Worm (Caenorhabditis elegans) whole organism, L3 larva: ENCODE measurements around the gene F34H10.3.

Experiments
- R02D3.7 ChIP-seq: fragments of 150-350 bp; optimal IDR thresholded peaks from 2 replicates; lab custom pipeline; 2014; ENCODE audit warnings: missing biosample characterization, missing genetic modification characterization
- aly-2 ChIP-seq: fragments of 150-350 bp; optimal IDR thresholded peaks from 2 replicates; lab custom pipeline; 2014; ENCODE audit warnings: missing biosample characterization, missing genetic modification characterization
- ama-1 ChIP-seq: fragments of 150-350 bp; optimal IDR thresholded peaks from 2 replicates; lab custom pipeline; 2018
- ceh-16 ChIP-seq: sonication (generic microtip); optimal IDR thresholded peaks from 2 replicates; lab custom pipeline; 2017; ENCODE audit warnings: missing biosample characterization, missing genetic modification characterization
- ceh-28 ChIP-seq: fragments of 150-350 bp; optimal IDR thresholded peaks from 2 replicates; lab custom pipeline; 2014; ENCODE audit warnings: missing biosample characterization, missing genetic modification reagents, missing genetic modification characterization
- ceh-82 ChIP-seq: fragments of 150-350 bp; optimal IDR thresholded peaks from 2 replicates; lab custom pipeline; 2014; ENCODE audit warnings: missing biosample characterization, missing genetic modification characterization
- ceh-9 ChIP-seq: sonication (generic microtip); optimal IDR thresholded peaks from 2 replicates; lab custom pipeline; 2018; ENCODE audit warnings: missing biosample characterization, missing genetic modification characterization
- egl-27 ChIP-seq: sonication (generic microtip); optimal IDR thresholded peaks from 4 replicates; lab custom pipeline; 2017; ENCODE audit warnings: missing biosample characterization, missing genetic modification reagents, missing genetic modification characterization
- elt-1 ChIP-seq: fragments of 150-350 bp; optimal IDR thresholded peaks from 2 replicates; lab custom pipeline; 2014; ENCODE audit warnings: missing biosample characterization, missing genetic modification characterization
- elt-3 ChIP-seq, 3 experiments: fragments of 150-350 bp in 1 of 3; sonication (generic microtip) in 2 of 3; optimal IDR thresholded peaks; 2 replicates in 2 of 3; 4 replicates in 1 of 3; lab custom pipeline; 2014 to 2017; ENCODE audit warnings: missing biosample characterization in 3 of 3, missing genetic modification characterization in 3 of 3
- eor-1 ChIP-seq, 2 experiments: fragments of 150-350 bp; optimal IDR thresholded peaks; 2 replicates each; lab custom pipeline; 2014 to 2018; ENCODE audit warnings: missing biosample characterization in 2 of 2, missing genetic modification characterization in 2 of 2
- fkh-10 ChIP-seq: sonication (generic microtip); optimal IDR thresholded peaks from 2 replicates; lab custom pipeline; 2017; ENCODE audit warnings: missing biosample characterization, missing genetic modification reagents, missing genetic modification characterization
- fos-1 ChIP-seq: fragments of 150-350 bp; optimal IDR thresholded peaks from 2 replicates; lab custom pipeline; 2014; ENCODE audit warnings: missing biosample characterization, missing genetic modification characterization
- hmg-11 ChIP-seq: sonication (generic microtip); optimal IDR thresholded peaks from 2 replicates; lab custom pipeline; 2016; ENCODE audit warnings: missing genetic modification characterization, missing compliant biosample characterization
- lin-15B ChIP-seq: fragments of 150-350 bp; optimal IDR thresholded peaks from 2 replicates; lab custom pipeline; 2014; ENCODE audit warnings: missing biosample characterization, missing genetic modification characterization
- lin-39 ChIP-seq: fragments of 150-350 bp; optimal IDR thresholded peaks from 2 replicates; lab custom pipeline; 2018; ENCODE audit warnings: missing biosample characterization, missing genetic modification reagents, missing genetic modification characterization
- mdl-1 ChIP-seq: fragments of 150-350 bp; optimal IDR thresholded peaks from 2 replicates; lab custom pipeline; 2014; ENCODE audit warnings: missing biosample characterization, missing genetic modification characterization
- mml-1 ChIP-seq: fragments of 150-350 bp; sonication (generic microtip); optimal IDR thresholded peaks from 3 replicates; lab custom pipeline; 2014; ENCODE audit warnings: missing biosample characterization, missing genetic modification characterization
- nfya-1 ChIP-seq: sonication (generic microtip); optimal IDR thresholded peaks from 2 replicates; lab custom pipeline; 2017; ENCODE audit warnings: missing genetic modification characterization, mild to moderate bottlenecking, missing compliant biosample characterization, antibody characterized with exemption, moderate library complexity; ENCODE audit not compliant: insufficient read depth
- nhr-12 ChIP-seq: fragments of 150-350 bp; optimal IDR thresholded peaks from 2 replicates; lab custom pipeline; 2014; ENCODE audit warnings: missing biosample characterization, missing genetic modification characterization
- nhr-23 ChIP-seq: fragments of 150-350 bp; optimal IDR thresholded peaks from 2 replicates; lab custom pipeline; 2014; ENCODE audit warnings: missing biosample characterization, missing genetic modification reagents, missing genetic modification characterization
- nhr-25 ChIP-seq: sonication (generic microtip); optimal IDR thresholded peaks from 2 replicates; lab custom pipeline; 2017; ENCODE audit warnings: missing biosample characterization, missing genetic modification characterization
- nhr-28 ChIP-seq: fragments of 150-350 bp; optimal IDR thresholded peaks from 2 replicates; lab custom pipeline; 2014; ENCODE audit warnings: missing biosample characterization, missing genetic modification characterization
- nhr-43 ChIP-seq: sonication (generic microtip); optimal IDR thresholded peaks from 2 replicates; lab custom pipeline; 2016; ENCODE audit warnings: mild to moderate bottlenecking, missing genetic modification characterization, missing compliant biosample characterization; ENCODE audit not compliant: poor library complexity, severe bottlenecking
- nhr-77 ChIP-seq: fragments of 150-350 bp; optimal IDR thresholded peaks from 2 replicates; lab custom pipeline; 2014; ENCODE audit warnings: missing biosample characterization, missing genetic modification characterization
- pha-4 ChIP-seq: fragments of 150-350 bp; optimal IDR thresholded peaks from 2 replicates; lab custom pipeline; 2014; ENCODE audit warnings: missing biosample characterization, missing genetic modification reagents, missing genetic modification characterization
- sea-2 ChIP-seq: fragments of 150-350 bp; sonication (generic microtip); optimal IDR thresholded peaks from 4 replicates; lab custom pipeline; 2014; ENCODE audit warnings: missing biosample characterization, missing genetic modification reagents, missing genetic modification characterization
- skn-1 ChIP-seq: fragments of 150-350 bp; optimal IDR thresholded peaks from 2 replicates; lab custom pipeline; 2014; ENCODE audit warnings: missing biosample characterization, missing genetic modification characterization
- tbx-2 ChIP-seq: sonication (generic microtip); optimal IDR thresholded peaks from 2 replicates; lab custom pipeline; 2016; ENCODE audit warnings: mild to moderate bottlenecking, missing genetic modification characterization, missing compliant biosample characterization
- unc-39 ChIP-seq: sonication (generic microtip); optimal IDR thresholded peaks from 4 replicates; lab custom pipeline; 2017; ENCODE audit warnings: missing biosample characterization, missing genetic modification characterization
- unc-62 ChIP-seq: fragments of 150-350 bp; sonication (generic microtip); optimal IDR thresholded peaks from 4 replicates; lab custom pipeline; 2014; ENCODE audit warnings: missing biosample characterization, missing genetic modification reagents, missing genetic modification characterization
- zag-1 ChIP-seq: fragments of 150-350 bp; optimal IDR thresholded peaks from 2 replicates; lab custom pipeline; 2014; ENCODE audit warnings: missing biosample characterization, missing genetic modification characterization
- ztf-11 ChIP-seq: fragments of 150-350 bp; optimal IDR thresholded peaks from 2 replicates; lab custom pipeline; 2014; ENCODE audit warnings: missing biosample characterization, missing genetic modification characterization
- ztf-4 ChIP-seq: fragments of 150-350 bp; optimal IDR thresholded peaks from 2 replicates; lab custom pipeline; 2014; ENCODE audit warnings: missing biosample characterization, missing genetic modification characterization

F34H10.3 gene

ce11 chrX:9668554-9668953 lies 33.7 kb upstream of the F34H10.3 start, which contains the start of gene T14B1.1:
Gene T14B1.1 (minus strand): TSS chrX:9668723.
- TF ChIP-seq lin-39 = peak; percentile 82
- peak; percentile 61 for TF ChIP-seq fkh-10
- TF ChIP-seq nfya-1 (tag; lab: Kevin White, UChicago) = peak; percentile 61
- no peak for TF ChIP-seq unc-62 (GFP tag; lab: Kevin White, UChicago)

- TF ChIP-seq elt-3 (tag; optimal IDR thresholded peaks at IDR 0.05; lab: Kevin White, UChicago) = no peak
- TF ChIP-seq aly-2 (tag; lab: Kevin White, UChicago) = no peak
- peak; percentile 68 for TF ChIP-seq elt-1
- TF ChIP-seq ceh-28 = peak; percentile 30
- TF ChIP-seq ceh-82 (tag; lab: Kevin White, UChicago) = no peak
- no peak for TF ChIP-seq mdl-1 (tag; lab: Kevin White, UChicago)
- TF ChIP-seq nhr-25 (tag; lab: Kevin White, UChicago) = peak; percentile 15
- TF ChIP-seq R02D3.7 = peak; percentile 11
- no peak for TF ChIP-seq nhr-28
- TF ChIP-seq tbx-2 (tag; lab: Kevin White, UChicago) = no peak
- no peak for TF ChIP-seq unc-39 (tag; lab: Kevin White, UChicago)
- TF ChIP-seq lin-39 = no peak
- TF ChIP-seq eor-1 (tag; optimal IDR thresholded peaks at IDR 0.05; lab: Kevin White, UChicago) = no peak
- TF ChIP-seq nhr-23 (tag; lab: Kevin White, UChicago) = peak; percentile 50
- no peak for TF ChIP-seq skn-1
- TF ChIP-seq ceh-9 = no peak
- TF ChIP-seq fos-1 = no peak
- peak; percentile 20 for TF ChIP-seq fkh-10
- TF ChIP-seq nhr-12 = no peak
- peak; percentile 17 for TF ChIP-seq nhr-43 (tag; lab: Kevin White, UChicago)
- no peak for TF ChIP-seq lin-15B (tag; lab: Kevin White, UChicago)
- TF ChIP-seq unc-62 (GFP tag; lab: Kevin White, UChicago) = peak; percentile 49
- TF ChIP-seq sea-2 = no peak
These were observed 32.6 kb upstream of the F34H10.3 start for ce11 chrX:9667391-9667790.

DNA sequence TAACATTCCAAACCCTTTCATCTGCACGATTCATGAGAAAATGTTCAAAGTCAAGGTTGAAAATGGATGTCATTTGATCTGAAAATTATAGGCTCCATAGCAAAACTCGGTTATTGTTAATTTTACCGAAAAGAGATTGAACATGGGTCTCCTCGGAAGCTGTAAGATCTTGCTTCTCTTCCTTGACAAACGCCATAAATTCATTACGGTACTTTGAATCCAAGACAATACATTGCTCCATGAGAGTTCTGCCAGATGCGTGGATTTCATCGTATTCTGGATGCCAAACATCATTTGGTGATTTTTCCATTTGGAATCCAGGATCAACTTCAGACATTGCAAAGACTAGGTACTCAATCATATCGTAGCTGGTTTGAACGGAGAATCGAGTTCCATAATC lies 31.1 kb upstream of the F34H10.3 start:
- no peak for TF ChIP-seq R02D3.7
- no peak for TF ChIP-seq fkh-10
- no peak for TF ChIP-seq nhr-12
- no peak for TF ChIP-seq lin-15B (tag; lab: Kevin White, UChicago)
- no peak for TF ChIP-seq elt-1
- no peak for TF ChIP-seq ama-1
- no peak for TF ChIP-seq tbx-2 (tag; lab: Kevin White, UChicago)
- TF ChIP-seq ztf-11 (tag; lab: Kevin White, UChicago) = no peak
- TF ChIP-seq ceh-16 = no peak
- TF ChIP-seq skn-1 = no peak
- no peak for TF ChIP-seq nhr-28
- TF ChIP-seq zag-1 (tag; lab: Kevin White, UChicago) = no peak
- no peak for TF ChIP-seq unc-39 (tag; lab: Kevin White, UChicago)
- no peak for TF ChIP-seq aly-2 (tag; lab: Kevin White, UChicago)
- no peak for TF ChIP-seq lin-39
- TF ChIP-seq eor-1 (tag; optimal IDR thresholded peaks at IDR 0.05; lab: Kevin White, UChicago) = no peak

DNA sequence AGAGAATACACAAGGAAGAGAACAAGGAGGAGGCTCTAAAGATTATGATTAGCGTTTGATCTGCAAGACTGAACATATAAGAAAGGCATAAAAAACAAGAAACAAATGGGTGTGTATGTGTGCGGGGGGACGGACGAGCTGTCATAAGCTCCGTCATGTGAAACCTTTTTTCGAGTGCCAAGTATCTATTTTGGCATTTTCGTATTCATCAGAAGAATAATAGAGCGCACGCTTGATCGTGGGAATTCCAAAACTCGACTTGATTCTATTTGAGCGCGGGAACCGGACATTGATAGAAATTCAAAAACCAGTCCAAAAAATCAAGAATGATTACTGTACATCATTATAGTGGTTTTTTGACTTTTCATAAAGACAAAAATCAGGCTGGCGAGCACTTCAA lies 21.9 kb upstream of the F34H10.3 start:
- TF ChIP-seq R02D3.7 (no peak), fos-1 (no peak), egl-27 (tag; lab: Kevin White, UChicago) (no peak), pha-4 (tag; lab: Kevin White, UChicago) (no peak), mdl-1 (tag; lab: Kevin White, UChicago) (no peak), tbx-2 (tag; lab: Kevin White, UChicago) (no peak), nhr-23 (tag; lab: Kevin White, UChicago) (no peak), mml-1 (no peak), ztf-4 (no peak), elt-3 (tag; optimal IDR thresholded peaks at IDR 0.05; lab: Kevin White, UChicago) (no peak), nfya-1 (tag; lab: Kevin White, UChicago) (no peak), elt-1 (no peak), ama-1 (no peak), skn-1 (no peak), fkh-10 (no peak), aly-2 (tag; lab: Kevin White, UChicago) (no peak), ceh-28 (no peak), nhr-77 (tag; lab: Kevin White, UChicago) (no peak)
- TF ChIP-seq, all 47 proteins: peak for 0

ce11 chrX:9654232-9654631 lies 19.4 kb upstream of the F34H10.3 start:
- TF ChIP-seq hmg-11 (tag; lab: Kevin White, UChicago) (no peak), ceh-9 (no peak), elt-3 (tag; optimal IDR thresholded peaks at IDR 0.05; lab: Kevin White, UChicago) (no peak)
- TF ChIP-seq, all 47 proteins: peak for 0
